Fruit fly (Drosophila melanogaster) whole organism, pupa: ENCODE data around the gene CG1309.

Source experiments
- CG10348 ChIP-seq: fragments of 200-800 bp; sonication (Bioruptor generic); IDR thresholded peaks from 2 replicates; pipeline ENCODE4 v1.3.6; 2022; ENCODE audit warnings: missing biosample characterization, missing genetic modification characterization
- CG12605 ChIP-seq: fragments of 200-800 bp; sonication (Bioruptor generic); IDR thresholded peaks from 2 replicates; pipeline ENCODE4 v1.3.6; 2022; ENCODE audit warnings: missing biosample characterization, missing genetic modification characterization
- CG13204 ChIP-seq: fragments of 200-800 bp; sonication (Bioruptor generic); optimal IDR thresholded peaks from 2 replicates; lab custom pipeline; 2018; ENCODE audit warnings: missing biosample characterization, mild to moderate bottlenecking, missing genetic modification characterization, moderate library complexity
- CG14655 ChIP-seq: fragments of 200-800 bp; sonication (Bioruptor generic); optimal IDR thresholded peaks from 3 replicates; lab custom pipeline; 2017; ENCODE audit warnings: mild to moderate bottlenecking, missing biosample characterization, missing genetic modification reagents, missing genetic modification characterization
- CG15710 ChIP-seq: fragments of 200-800 bp; sonication (Bioruptor generic); optimal IDR thresholded peaks from 2 replicates; lab custom pipeline; 2018; ENCODE audit warnings: missing biosample characterization, mild to moderate bottlenecking, missing genetic modification characterization, moderate library complexity
- CG17806 ChIP-seq: fragments of 200-800 bp; sonication (Bioruptor generic); optimal IDR thresholded peaks from 2 replicates; lab custom pipeline; 2018; ENCODE audit warnings: missing biosample characterization, mild to moderate bottlenecking, missing genetic modification characterization, moderate library complexity
- CG32121 ChIP-seq: fragments of 200-800 bp; sonication (Bioruptor generic); IDR thresholded peaks from 2 replicates; pipeline ENCODE4 v1.3.6; 2022; ENCODE audit warnings: missing biosample characterization, missing genetic modification characterization
- CG34367 ChIP-seq: fragments of 200-800 bp; sonication (Bioruptor generic); optimal IDR thresholded peaks from 2 replicates; lab custom pipeline; 2018; ENCODE audit warnings: missing biosample characterization, mild to moderate bottlenecking, missing genetic modification characterization
- CG4496 ChIP-seq: fragments of 200-800 bp; sonication (Bioruptor generic); IDR thresholded peaks from 3 replicates; pipeline ENCODE4 v1.3.6; 2022; ENCODE audit warnings: missing biosample characterization, missing genetic modification characterization
- CG8159 ChIP-seq: fragments of 200-800 bp; sonication (Bioruptor generic); optimal IDR thresholded peaks from 3 replicates; lab custom pipeline; 2018; ENCODE audit warnings: missing biosample characterization, mild to moderate bottlenecking, missing genetic modification characterization, moderate library complexity
- CG8301 ChIP-seq: fragments of 200-800 bp; sonication (Bioruptor generic); optimal IDR thresholded peaks from 2 replicates; lab custom pipeline; 2018; ENCODE audit warnings: missing biosample characterization, mild to moderate bottlenecking, missing genetic modification characterization
- CG9948 ChIP-seq: fragments of 200-800 bp; sonication (Bioruptor generic); optimal IDR thresholded peaks from 2 replicates; lab custom pipeline; 2018; ENCODE audit warnings: missing biosample characterization, mild to moderate bottlenecking, missing genetic modification characterization, moderate library complexity
- D1 ChIP-seq: fragments of 200-800 bp; sonication (Bioruptor generic); optimal IDR thresholded peaks from 2 replicates; lab custom pipeline; 2018; ENCODE audit warnings: missing biosample characterization, mild to moderate bottlenecking, missing genetic modification characterization, moderate library complexity
- EcR ChIP-seq: fragments of 200-800 bp; sonication (Bioruptor generic); optimal IDR thresholded peaks from 3 replicates; lab custom pipeline; 2019; ENCODE audit warnings: missing biosample characterization, missing genetic modification characterization, mild to moderate bottlenecking, moderate library complexity, missing genetic modification reagents
- Ets98B ChIP-seq: fragments of 200-800 bp; sonication (Bioruptor generic); IDR thresholded peaks from 2 replicates; pipeline ENCODE4 v1.3.6; 2022; ENCODE audit warnings: missing biosample characterization, missing genetic modification characterization
- Pif1A ChIP-seq: fragments of 200-800 bp; sonication (Bioruptor generic); optimal IDR thresholded peaks from 3 replicates; lab custom pipeline; 2016; ENCODE audit warnings: missing biosample characterization, missing genetic modification characterization
- Pif1B ChIP-seq: fragments of 200-800 bp; sonication (Bioruptor generic); optimal IDR thresholded peaks from 3 replicates; lab custom pipeline; 2016; ENCODE audit warnings: missing biosample characterization, missing genetic modification characterization
- Snoo ChIP-seq: fragments of 200-800 bp; sonication (Bioruptor generic); optimal IDR thresholded peaks from 3 replicates; lab custom pipeline; 2017; ENCODE audit warnings: missing biosample characterization, mild to moderate bottlenecking, missing genetic modification characterization, inconsistent platforms
- fd96Ca ChIP-seq: fragments of 200-800 bp; sonication (Bioruptor generic); IDR thresholded peaks from 3 replicates; pipeline ENCODE4 v1.3.6; 2022; ENCODE audit warnings: missing biosample characterization, missing genetic modification characterization
- gl ChIP-seq: fragments of 200-800 bp; sonication (Bioruptor generic); optimal IDR thresholded peaks from 2 replicates; lab custom pipeline; 2018; ENCODE audit warnings: missing biosample characterization, mild to moderate bottlenecking, missing genetic modification characterization
- rn ChIP-seq: fragments of 200-800 bp; sonication (Bioruptor generic); IDR thresholded peaks from 2 replicates; pipeline ENCODE4 v1.3.6; 2022; ENCODE audit warnings: missing biosample characterization, missing genetic modification characterization

CG1309 gene

DNA sequence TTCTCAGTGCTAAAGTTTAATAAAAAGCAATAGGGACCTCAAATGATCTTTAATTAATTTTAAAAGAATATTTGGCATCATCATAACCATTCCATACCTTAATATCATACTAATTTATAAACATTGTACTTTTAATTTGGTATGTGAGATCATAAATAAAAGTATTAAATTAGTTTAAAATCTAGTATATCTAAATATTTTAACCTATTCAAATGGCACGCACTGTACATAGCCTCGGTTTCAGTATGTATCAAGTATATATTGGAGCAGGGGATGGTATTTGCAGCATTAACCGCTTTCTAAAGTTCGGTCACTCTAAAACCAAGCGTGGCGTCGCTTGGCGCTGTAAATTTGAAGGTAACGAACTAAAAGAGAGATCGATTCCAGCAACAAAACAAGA, 16.8 kb upstream of the CG1309 start, which contains the start of gene pav:
Gene pav (plus strand): TSS at position 307 of the 400 bp plus-strand sequence.
- no peak for TF ChIP-seq CG8301 (tag; lab: Kevin White, UChicago)
- TF ChIP-seq CG17806 (tag; lab: Kevin White, UChicago) = peak; percentile 18
- peak; percentile 55; the same call in 1 of the 2 replicates for TF ChIP-seq CG32121 (GFP tag; lab: Robert Waterston, UW)
- TF ChIP-seq CG4496 = peak; percentile 55; the same call in 1 of the 3 replicates
- TF ChIP-seq CG10348 = no peak
- TF ChIP-seq CG12605 = peak; percentile 41
- peak; percentile 37; the same call in 1 of the 2 replicates for TF ChIP-seq Ets98B (GFP tag; lab: Robert Waterston, UW)
- TF ChIP-seq CG15710 (tag; lab: Kevin White, UChicago) = peak; percentile 41
- TF ChIP-seq fd96Ca (GFP tag; lab: Robert Waterston, UW) = no peak

DNA sequence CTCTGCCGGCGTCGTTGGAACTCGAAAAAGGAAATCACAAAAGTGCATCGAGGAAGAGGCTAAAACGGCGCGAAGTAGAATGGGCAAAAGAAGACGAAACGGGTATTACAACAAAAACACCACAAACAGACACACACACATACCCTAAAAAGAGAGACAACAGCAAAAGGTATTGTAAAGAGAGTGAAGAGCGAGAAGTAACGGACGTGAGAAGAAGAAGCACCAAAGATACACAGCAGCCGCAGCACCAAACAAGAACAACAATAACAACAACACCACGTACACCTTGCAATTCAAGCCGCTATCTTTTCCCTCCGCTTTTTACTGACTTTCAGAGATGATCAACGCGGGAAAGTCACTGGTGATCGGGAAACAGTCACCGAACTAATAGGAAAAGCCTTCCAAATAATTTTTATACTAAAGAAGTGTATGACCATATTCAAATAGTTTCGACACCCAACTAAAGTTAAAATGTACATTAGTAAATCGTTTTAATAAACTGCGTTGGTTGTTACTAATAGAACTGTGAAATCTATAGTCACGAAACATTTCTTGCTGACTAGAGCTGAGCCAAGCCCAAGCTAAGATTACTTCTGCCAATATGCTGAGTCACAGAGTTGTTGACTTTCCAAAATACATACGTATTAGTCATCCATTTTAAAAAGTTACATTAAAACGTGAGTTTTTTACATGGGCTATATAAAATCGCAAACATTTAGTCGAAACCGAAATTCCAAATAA, 6.9 kb upstream of the CG1309 start:
- TF ChIP-seq Ets98B (GFP tag; lab: Robert Waterston, UW) = no peak
- no peak for TF ChIP-seq CG12605
- no peak for TF ChIP-seq CG8301 (tag; lab: Kevin White, UChicago)
- TF ChIP-seq CG10348 = no peak
- no peak for TF ChIP-seq rn
- TF ChIP-seq CG17806 (tag; lab: Kevin White, UChicago) = no peak
- TF ChIP-seq CG14655 = no peak
- peak; percentile 70 for TF ChIP-seq gl (tag; lab: Kevin White, UChicago)
- no peak for TF ChIP-seq Pif1B (GFP tag; lab: Kevin White, UChicago)
- no peak for TF ChIP-seq CG15710 (tag; lab: Kevin White, UChicago)
- TF ChIP-seq Pif1A = no peak
- TF ChIP-seq CG4496 = 0 out of 3 replicates have a peak, but pooled peaks have one; percentile 28
- TF ChIP-seq CG34367 (tag; lab: Kevin White, UChicago) = no peak
- no peak for TF ChIP-seq CG9948 (tag; lab: Kevin White, UChicago)
- no peak for TF ChIP-seq D1 (tag; lab: Kevin White, UChicago)
- no peak for TF ChIP-seq CG8159 (tag; lab: Kevin White, UChicago)
- no peak for TF ChIP-seq Snoo (tag; lab: Kevin White, UChicago)
- TF ChIP-seq fd96Ca (GFP tag; lab: Robert Waterston, UW) = no peak
- no peak for TF ChIP-seq CG32121 (GFP tag; lab: Robert Waterston, UW)
- peak; percentile 69 for TF ChIP-seq EcR (GFP tag; lab: Kevin White, UChicago)
- no peak for TF ChIP-seq CG13204

DNA sequence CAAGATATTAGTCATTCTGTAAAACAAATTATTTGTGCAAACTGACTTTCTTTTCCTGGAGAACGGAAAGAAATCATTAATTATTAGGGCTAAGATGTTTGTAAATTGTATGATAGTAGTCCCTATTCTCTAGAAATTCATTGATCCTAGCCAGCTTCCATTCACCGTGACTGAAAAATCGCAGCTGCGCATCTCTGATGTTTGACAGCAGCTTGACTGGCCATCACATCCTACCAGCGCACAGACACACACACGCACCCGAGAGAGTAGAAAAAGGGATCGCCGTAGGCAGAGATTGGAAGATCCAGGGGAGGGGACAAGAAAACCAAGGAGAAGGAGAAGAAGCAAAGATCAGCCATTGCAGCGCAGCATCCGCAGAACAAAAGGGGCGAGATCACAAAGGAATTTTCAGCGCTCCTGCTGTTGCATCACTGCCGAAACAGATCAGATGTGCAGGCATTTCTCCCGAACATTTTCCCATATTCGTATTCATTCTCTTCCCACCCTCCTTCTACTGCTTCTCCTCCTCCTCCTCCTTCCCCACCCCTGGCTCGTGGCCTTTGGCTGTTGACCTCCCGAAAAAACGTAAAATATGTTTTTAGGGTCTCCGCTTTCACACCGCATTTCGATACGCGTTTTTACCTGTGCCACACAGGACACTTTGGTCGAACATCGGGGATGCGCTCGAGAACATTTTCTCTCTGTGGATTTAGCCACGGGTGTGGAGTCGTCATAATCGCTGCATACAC, 6.2 kb upstream of the CG1309 start:
- TF ChIP-seq CG34367 (tag; lab: Kevin White, UChicago) (peak; percentile 8), CG17806 (tag; lab: Kevin White, UChicago) (peak; percentile 30), CG8301 (tag; lab: Kevin White, UChicago) (no peak), EcR (GFP tag; lab: Kevin White, UChicago) (peak; percentile 70), CG4496 (peak; percentile 40; the same call in 1 of the 3 replicates), CG14655 (no peak), fd96Ca (GFP tag; lab: Robert Waterston, UW) (peak; percentile 29; the same call in 1 of the 3 replicates), CG9948 (tag; lab: Kevin White, UChicago) (peak; percentile 27)

DNA sequence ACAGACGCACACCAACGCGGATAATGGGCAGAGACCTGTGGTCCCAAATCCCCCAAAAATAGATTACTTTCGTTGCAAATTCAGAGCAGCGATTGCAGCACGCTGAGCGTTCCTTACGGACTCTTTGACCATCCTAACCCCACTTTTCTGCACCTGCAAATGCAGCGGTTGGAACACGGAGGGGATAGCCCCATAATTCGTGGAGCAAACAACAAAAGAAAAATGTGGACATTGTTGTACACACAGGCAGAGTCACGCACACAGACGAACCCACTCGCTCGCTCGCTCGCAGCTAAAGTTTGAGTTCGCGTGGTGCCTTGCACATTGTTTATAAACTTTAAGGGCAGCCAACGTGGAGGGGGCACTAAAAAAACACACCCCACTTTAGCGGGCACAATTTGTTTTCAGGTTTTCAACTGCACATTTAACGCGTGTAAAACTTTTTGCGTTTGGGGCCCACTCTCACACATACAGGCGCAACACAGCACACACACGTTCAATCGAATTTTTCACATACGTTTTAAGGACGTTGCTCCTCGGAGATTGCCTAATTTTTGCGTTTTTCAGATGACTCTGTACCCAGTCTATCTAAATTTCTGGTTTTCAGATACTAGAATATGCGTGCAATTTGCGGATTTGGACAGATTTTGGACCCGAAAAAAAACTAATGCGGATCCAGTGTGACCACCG, 5.5 kb upstream of the CG1309 start:
- TF ChIP-seq Snoo (tag; lab: Kevin White, UChicago) (no peak), CG17806 (tag; lab: Kevin White, UChicago) (no peak), EcR (GFP tag; lab: Kevin White, UChicago) (no peak), CG15710 (tag; lab: Kevin White, UChicago) (no peak), Ets98B (GFP tag; lab: Robert Waterston, UW) (peak; percentile 6; the same call in 1 of the 2 replicates), CG13204 (no peak), gl (tag; lab: Kevin White, UChicago) (no peak), fd96Ca (GFP tag; lab: Robert Waterston, UW) (0 out of 3 replicates have a peak, but pooled peaks have one; percentile 10), Pif1B (GFP tag; lab: Kevin White, UChicago) (no peak), rn (no peak)

DNA sequence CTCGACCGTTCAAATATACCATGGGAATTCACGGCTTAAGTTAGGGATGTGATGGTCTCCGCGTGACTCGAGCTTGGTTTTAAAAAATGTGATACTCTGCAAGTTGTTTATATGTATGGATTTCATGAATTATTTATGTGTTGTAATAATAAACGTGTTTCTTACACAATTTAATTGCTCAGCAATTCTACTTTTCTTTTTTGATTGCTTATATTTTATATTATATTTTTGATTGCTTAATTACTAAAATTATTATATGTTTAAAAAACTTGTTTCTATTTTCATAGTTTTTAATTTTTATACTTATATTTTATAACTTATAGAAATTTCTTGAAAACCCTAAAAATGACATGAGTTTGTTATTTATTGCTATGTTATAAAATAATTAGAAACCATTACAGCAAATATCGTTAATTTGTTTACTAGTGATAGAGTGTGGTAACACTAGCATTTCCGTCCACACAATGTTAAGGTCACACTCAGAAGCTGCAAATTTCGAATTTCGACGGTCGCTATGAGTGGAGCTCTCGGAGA, 4.9 kb upstream of the CG1309 start, which contains the start of the genes ago and CG1265:
Gene ago (minus strand): TSS at position 6 of the 534 bp plus-strand sequence.
Gene CG1265 (plus strand): TSS at position 476 of the 534 bp plus-strand sequence.
- TF ChIP-seq CG15710 (tag; lab: Kevin White, UChicago) (peak; percentile 44), Pif1B (GFP tag; lab: Kevin White, UChicago) (no peak), CG8159 (tag; lab: Kevin White, UChicago) (peak; percentile 39), Snoo (tag; lab: Kevin White, UChicago) (peak; percentile 37), Pif1A (no peak), Ets98B (GFP tag; lab: Robert Waterston, UW) (0 out of 2 replicates have a peak, but pooled peaks have one; percentile 1), CG14655 (no peak), EcR (GFP tag; lab: Kevin White, UChicago) (no peak), CG4496 (peak; percentile 20; the same call in 2 of the 3 replicates), CG17806 (tag; lab: Kevin White, UChicago) (peak; percentile 20), CG9948 (tag; lab: Kevin White, UChicago) (peak; percentile 6)
